Worm (Caenorhabditis elegans) whole organism, midembryonic: ENCODE results near the gene ung-1.

ENCODE experiments used
- T22C8.4 ChIP-seq: fragments of 200-800 bp; sonication (Bioruptor generic); IDR thresholded peaks from 2 replicates; pipeline ENCODE4 v1.3.6; 2022; ENCODE audit warnings: missing genetic modification characterization, missing compliant biosample characterization
- flt-1 ChIP-seq: fragments of 200-800 bp; sonication (Bioruptor generic); IDR thresholded peaks from 2 replicates; pipeline ENCODE4 v1.3.6; 2022; ENCODE audit warnings: missing genetic modification characterization, missing compliant biosample characterization
- klf-2 ChIP-seq: fragments of 200-800 bp; sonication (Bioruptor generic); conservative IDR thresholded peaks from 2 replicates; pipeline ENCODE4 v1.3.6; 2022; ENCODE audit warnings: missing genetic modification reagents, missing genetic modification characterization, missing compliant biosample characterization
- tab-1 ChIP-seq: fragments of 200-800 bp; sonication (Bioruptor generic); IDR thresholded peaks from 2 replicates; pipeline ENCODE4 v1.3.6; 2022; ENCODE audit warnings: missing genetic modification characterization, missing compliant biosample characterization

DNA sequence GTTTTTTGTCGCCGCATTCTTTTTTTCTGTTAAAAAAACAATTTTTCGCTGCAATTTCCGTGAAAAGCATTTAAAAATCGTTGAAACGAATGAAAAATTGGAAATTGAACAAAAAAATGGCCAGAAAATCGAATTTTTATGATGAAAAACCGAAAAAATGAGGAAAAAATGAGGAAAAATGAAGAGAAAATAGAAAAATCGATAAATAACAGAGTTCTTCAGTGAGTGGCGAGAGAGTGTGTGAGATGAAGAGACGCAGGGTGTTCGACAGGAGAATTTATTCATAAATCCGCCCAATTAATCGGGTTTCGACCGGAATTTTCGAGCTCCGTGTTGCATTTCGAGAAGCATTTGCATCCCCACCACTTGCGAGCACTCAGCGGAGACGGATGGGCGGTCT, 2.6 kb downstream of the ung-1 start, which contains the start of gene Y56A3A.28:
- TF ChIP-seq T22C8.4 (GFP tag; lab: Robert Waterston, UW) = 0 out of 2 replicates have a peak, but pooled peaks have one; percentile 36
- TF ChIP-seq klf-2 (GFP tag; lab: Robert Waterston, UW) = no peak
- no peak for TF ChIP-seq tab-1 (GFP tag; lab: Robert Waterston, UW)
- TF ChIP-seq flt-1 (GFP tag; lab: Robert Waterston, UW) = no peak
